Fruit fly (Drosophila melanogaster): ENCODE data around the gene Spn77Bc.

Gene Spn77Bc

dm6 chr3L:20313469-20313868 is 29.0 kb upstream of the Spn77Bc start, which contains the start of gene alphaSnap (continued):
- peak; percentile 57 for TF ChIP-seq CoRest (tag; optimal IDR thresholded peaks at IDR 0.05)
- no peak for TF ChIP-seq CG14050 (GFP tag; IDR thresholded peaks at IDR 0.05)
- TF ChIP-seq grn (GFP tag; optimal IDR thresholded peaks at IDR 0.05), result no peak
- peak; percentile 71 for TF ChIP-seq trem (tag; optimal IDR thresholded peaks at IDR 0.05)
- TF ChIP-seq ranshi (GFP tag; IDR thresholded peaks at IDR 0.05), result no peak
- TF ChIP-seq ab (GFP tag; optimal IDR thresholded peaks at IDR 0.05), result no peak
- TF ChIP-seq ATbp (GFP tag; optimal IDR thresholded peaks at IDR 0.05), result no peak
- no peak for TF ChIP-seq Blimp-1 (GFP tag; optimal IDR thresholded peaks at IDR 0.05)
- no peak for TF ChIP-seq Trl (optimal IDR thresholded peaks at IDR 0.05)
- peak; percentile 36 for TF ChIP-seq Trl (GFP tag; optimal IDR thresholded peaks at IDR 0.05)
- peak; percentile 17 for TF ChIP-seq shn (GFP tag; optimal IDR thresholded peaks at IDR 0.05)
- TF ChIP-seq CHES-1-like (GFP tag; optimal IDR thresholded peaks at IDR 0.05), result peak; percentile 18
- TF ChIP-seq Dip3 (GFP tag; optimal IDR thresholded peaks at IDR 0.05), result no peak
- TF ChIP-seq CG6854 (GFP tag; optimal IDR thresholded peaks at IDR 0.05), result no peak
- no peak for TF ChIP-seq Awh (GFP tag; IDR thresholded peaks at IDR 0.05)
- TF ChIP-seq ato (GFP tag; IDR thresholded peaks at IDR 0.05; ENCODE audit: partially characterized antibody), result no peak
- no peak; the same call in 2 of the 3 replicates for TF ChIP-seq HLH4C (GFP tag; IDR thresholded peaks at IDR 0.05; ENCODE audit: partially characterized antibody)
- TF ChIP-seq CG12071 (GFP tag; optimal IDR thresholded peaks at IDR 0.05), result no peak
- TF ChIP-seq CG15514 (GFP tag; optimal IDR thresholded peaks at IDR 0.05), result peak; percentile 74
- peak; percentile 53 for TF ChIP-seq CG2116 (GFP tag; optimal IDR thresholded peaks at IDR 0.05)
- no peak for TF ChIP-seq Neu2 (GFP tag; optimal IDR thresholded peaks at IDR 0.05; ENCODE audit: borderline replicate concordance)
- TF ChIP-seq CkIIα-i1 (GFP tag; IDR thresholded peaks at IDR 0.05), result no peak
- peak; percentile 74 for TF ChIP-seq CG1603 (tag; optimal IDR thresholded peaks at IDR 0.05)
- TF ChIP-seq CG4360 (GFP tag; IDR thresholded peaks at IDR 0.05), result peak; percentile 6; the same call in 1 of the 2 replicates
- peak; percentile 20 for TF ChIP-seq nom (GFP tag; optimal IDR thresholded peaks at IDR 0.05)
- peak; percentile 25 for TF ChIP-seq nerfin-1 (tag; optimal IDR thresholded peaks at IDR 0.05)
- TF ChIP-seq unc-4 (GFP tag; IDR thresholded peaks at IDR 0.05; ENCODE audit: partially characterized antibody), result 0 out of 2 replicates have a peak, but pooled peaks have one; percentile 40
- TF ChIP-seq pho (GFP tag; optimal IDR thresholded peaks at IDR 0.05), result peak; percentile 51
- TF ChIP-seq CG3065 (GFP tag; optimal IDR thresholded peaks at IDR 0.05), result no peak
- peak; percentile 38; the same call in 1 of the 3 replicates for TF ChIP-seq CG11456 (GFP tag; IDR thresholded peaks at IDR 0.05)
- TF ChIP-seq CG8290 (GFP tag; optimal IDR thresholded peaks at IDR 0.05), result no peak
- TF ChIP-seq CG8290 (tag; optimal IDR thresholded peaks at IDR 0.05), result peak in 1 of 2 experiments; percentile 73
- TF ChIP-seq peb (GFP tag; IDR thresholded peaks at IDR 0.05), result no peak
- no peak; the same call in 1 of the 2 replicates for TF ChIP-seq CG14014 (GFP tag; IDR thresholded peaks at IDR 0.05)
- TF ChIP-seq Gug (GFP tag; IDR thresholded peaks at IDR 0.05), result no peak
- TF ChIP-seq HLH54F (GFP tag; optimal IDR thresholded peaks at IDR 0.05), result peak; percentile 31
- peak; percentile 54 for TF ChIP-seq CG17829 (tag; optimal IDR thresholded peaks at IDR 0.05)
- no peak for TF ChIP-seq salm (tag; optimal IDR thresholded peaks at IDR 0.05)
- 0 out of 2 replicates have a peak, but pooled peaks have one; percentile 10 for TF ChIP-seq ara (GFP tag; IDR thresholded peaks at IDR 0.05)
- TF ChIP-seq Dref (GFP tag; IDR thresholded peaks at IDR 0.05), result 0 out of 2 replicates have a peak, but pooled peaks have one; percentile 28
- TF ChIP-seq scrt (GFP tag; optimal IDR thresholded peaks at IDR 0.05), result no peak
- no peak for TF ChIP-seq Dek (tag; optimal IDR thresholded peaks at IDR 0.05)
- peak; percentile 4 for TF ChIP-seq cg (GFP tag; optimal IDR thresholded peaks at IDR 0.05)
- no peak for TF ChIP-seq CG11696 (GFP tag; IDR thresholded peaks at IDR 0.05)
- peak in 1 of 2 experiments; percentile 47 for TF ChIP-seq crp (GFP tag; optimal IDR thresholded peaks at IDR 0.05)
- peak; percentile 44 for TF ChIP-seq amos (GFP tag; IDR thresholded peaks at IDR 0.05; ENCODE audit: partially characterized antibody)
- TF ChIP-seq vfl (GFP tag; optimal IDR thresholded peaks at IDR 0.05), result no peak
- TF ChIP-seq CG17186 (GFP tag; optimal IDR thresholded peaks at IDR 0.05), result peak; percentile 61
- TF ChIP-seq HmgZ (tag; optimal IDR thresholded peaks at IDR 0.05), result peak; percentile 80
- no peak for TF ChIP-seq gcm (GFP tag; optimal IDR thresholded peaks at IDR 0.05)
- peak; percentile 42 for TF ChIP-seq HmgD (GFP tag; optimal IDR thresholded peaks at IDR 0.05)
